Worm (Caenorhabditis elegans) whole organism, mixed stage, embryonic: ENCODE data around the gene F08H9.4.
A peak's percentile ranks its signal among the peaks of the same experiment; 100 is the strongest.

Source experiments
- M03D4.4 ChIP-seq: sonication (generic microtip); optimal IDR thresholded peaks from 2 replicates; lab custom pipeline; 2017; ENCODE audit warnings: mild to moderate bottlenecking, missing genetic modification characterization, missing compliant biosample characterization
- bed-3 ChIP-seq: fragments of 200-800 bp; sonication (Bioruptor generic); optimal IDR thresholded peaks from 3 replicates; lab custom pipeline; 2018; ENCODE audit warnings: mild to moderate bottlenecking, missing genetic modification characterization, moderate library complexity, missing compliant biosample characterization
- blmp-1 ChIP-seq: fragments of 150-350 bp; optimal IDR thresholded peaks from 2 replicates; lab custom pipeline; 2014; ENCODE audit warnings: missing biosample characterization, missing genetic modification characterization
- ceh-39 ChIP-seq: fragments of 150-350 bp; optimal IDR thresholded peaks from 2 replicates; lab custom pipeline; 2014; ENCODE audit warnings: missing biosample characterization, missing genetic modification characterization
- ceh-43 ChIP-seq: fragments of 200-800 bp; sonication (Bioruptor generic); optimal IDR thresholded peaks from 2 replicates; lab custom pipeline; 2018; ENCODE audit warnings: mild to moderate bottlenecking, missing genetic modification characterization, moderate library complexity, missing compliant biosample characterization
- ceh-83 ChIP-seq: fragments of 200-800 bp; sonication (Bioruptor generic); optimal IDR thresholded peaks from 2 replicates; lab custom pipeline; 2018; ENCODE audit warnings: mild to moderate bottlenecking, missing genetic modification characterization, missing compliant biosample characterization
- ces-1 ChIP-seq: fragments of 150-350 bp; optimal IDR thresholded peaks from 2 replicates; lab custom pipeline; 2014; ENCODE audit warnings: missing biosample characterization, missing genetic modification reagents, missing genetic modification characterization
- cnd-1 ChIP-seq: fragments of 200-800 bp; sonication (Bioruptor generic); optimal IDR thresholded peaks from 2 replicates; lab custom pipeline; 2018; ENCODE audit warnings: mild to moderate bottlenecking, missing genetic modification characterization, missing compliant biosample characterization
- drap-1 ChIP-seq: fragments of 200-800 bp; sonication (Bioruptor generic); optimal IDR thresholded peaks from 3 replicates; lab custom pipeline; 2018; ENCODE audit warnings: mild to moderate bottlenecking, missing genetic modification characterization, missing compliant biosample characterization
- elt-1 ChIP-seq: sonication (generic microtip); optimal IDR thresholded peaks from 2 replicates; lab custom pipeline; 2017; ENCODE audit warnings: missing genetic modification characterization, mild to moderate bottlenecking, missing compliant biosample characterization, antibody characterized with exemption, moderate library complexity, borderline replicate concordance; ENCODE audit not compliant: insufficient read depth
- elt-3 ChIP-seq: fragments of 150-350 bp; optimal IDR thresholded peaks from 2 replicates; lab custom pipeline; 2014; ENCODE audit warnings: missing biosample characterization, missing genetic modification characterization
- flh-1 ChIP-seq: fragments of 200-800 bp; sonication (Bioruptor generic); optimal IDR thresholded peaks from 2 replicates; lab custom pipeline; 2018; ENCODE audit warnings: mild to moderate bottlenecking, missing genetic modification characterization, moderate library complexity, missing compliant biosample characterization
- ham-2 ChIP-seq: fragments of 200-800 bp; sonication (Bioruptor generic); optimal IDR thresholded peaks from 2 replicates; lab custom pipeline; 2018; ENCODE audit warnings: mild to moderate bottlenecking, missing genetic modification characterization, missing compliant biosample characterization
- hlh-1 ChIP-seq: fragments of 150-350 bp; optimal IDR thresholded peaks from 2 replicates; lab custom pipeline; 2014; ENCODE audit warnings: missing biosample characterization, missing genetic modification reagents, missing genetic modification characterization
- lin-13 ChIP-seq: fragments of 150-350 bp; optimal IDR thresholded peaks from 2 replicates; lab custom pipeline; 2014; ENCODE audit warnings: missing biosample characterization, missing genetic modification characterization
- lin-32 ChIP-seq: fragments of 200-800 bp; sonication (Bioruptor generic); optimal IDR thresholded peaks from 2 replicates; lab custom pipeline; 2018; ENCODE audit warnings: mild to moderate bottlenecking, missing genetic modification characterization, missing compliant biosample characterization
- lsy-2 ChIP-seq: fragments of 150-350 bp; optimal IDR thresholded peaks from 2 replicates; lab custom pipeline; 2014; ENCODE audit warnings: missing biosample characterization, missing genetic modification characterization
- mab-5 ChIP-seq: fragments of 150-350 bp; optimal IDR thresholded peaks from 2 replicates; lab custom pipeline; 2014; ENCODE audit warnings: missing biosample characterization, missing genetic modification characterization
- mep-1 ChIP-seq: fragments of 150-350 bp; optimal IDR thresholded peaks from 2 replicates; lab custom pipeline; 2017; ENCODE audit warnings: missing biosample characterization, missing genetic modification reagents, missing genetic modification characterization, inconsistent platforms
- mls-2 ChIP-seq: sonication (generic microtip); optimal IDR thresholded peaks from 2 replicates; lab custom pipeline; 2016; ENCODE audit warnings: mild to moderate bottlenecking, missing genetic modification characterization, moderate library complexity, missing compliant biosample characterization
- nhr-12 ChIP-seq: fragments of 150-350 bp; optimal IDR thresholded peaks from 2 replicates; lab custom pipeline; 2014; ENCODE audit warnings: missing biosample characterization, missing genetic modification characterization
- nhr-2 ChIP-seq: fragments of 150-350 bp; optimal IDR thresholded peaks from 2 replicates; lab custom pipeline; 2014; ENCODE audit warnings: missing biosample characterization, missing genetic modification characterization
- nhr-237 ChIP-seq: fragments of 150-350 bp; optimal IDR thresholded peaks from 2 replicates; lab custom pipeline; 2014; ENCODE audit warnings: missing biosample characterization, missing genetic modification characterization
- nhr-28 ChIP-seq: fragments of 150-350 bp; optimal IDR thresholded peaks from 2 replicates; lab custom pipeline; 2014; ENCODE audit warnings: missing biosample characterization, missing genetic modification characterization
- nhr-76 ChIP-seq: sonication (generic microtip); optimal IDR thresholded peaks from 2 replicates; lab custom pipeline; 2017; ENCODE audit warnings: missing biosample characterization, missing genetic modification characterization
- pha-4 ChIP-seq: fragments of 150-350 bp; optimal IDR thresholded peaks from 2 replicates; lab custom pipeline; 2018; ENCODE audit warnings: missing biosample characterization, missing genetic modification reagents, missing genetic modification characterization
- sem-2 ChIP-seq: fragments of 200-800 bp; sonication (Bioruptor generic); optimal IDR thresholded peaks from 2 replicates; lab custom pipeline; 2018; ENCODE audit warnings: mild to moderate bottlenecking, missing genetic modification characterization, missing compliant biosample characterization
- snpc-4 ChIP-seq: fragments of 150-350 bp; optimal IDR thresholded peaks from 2 replicates; lab custom pipeline; 2014; ENCODE audit warnings: missing biosample characterization, missing genetic modification characterization
- sptf-1 ChIP-seq: sonication (generic microtip); optimal IDR thresholded peaks from 2 replicates; lab custom pipeline; 2017; ENCODE audit warnings: mild to moderate bottlenecking, missing genetic modification characterization, moderate library complexity, missing compliant biosample characterization
- tbx-8 ChIP-seq: fragments of 200-800 bp; sonication (Bioruptor generic); optimal IDR thresholded peaks from 2 replicates; lab custom pipeline; 2018; ENCODE audit warnings: mild to moderate bottlenecking, missing genetic modification characterization, moderate library complexity, missing compliant biosample characterization
- unc-120 ChIP-seq: sonication (generic microtip); optimal IDR thresholded peaks from 2 replicates; lab custom pipeline; 2017; ENCODE audit warnings: missing genetic modification characterization, missing compliant biosample characterization; ENCODE audit not compliant: poor library complexity, severe bottlenecking
- unc-39 ChIP-seq: fragments of 150-350 bp; optimal IDR thresholded peaks from 2 replicates; lab custom pipeline; 2014; ENCODE audit warnings: missing biosample characterization, missing genetic modification characterization
- unc-62 ChIP-seq: fragments of 150-350 bp; optimal IDR thresholded peaks from 2 replicates; lab custom pipeline; 2014; ENCODE audit warnings: missing biosample characterization, missing genetic modification reagents, missing genetic modification characterization
- zip-8 ChIP-seq: fragments of 150-350 bp; optimal IDR thresholded peaks from 2 replicates; lab custom pipeline; 2014; ENCODE audit warnings: missing biosample characterization, missing genetic modification characterization
- ztf-11 ChIP-seq: fragments of 150-350 bp; optimal IDR thresholded peaks from 2 replicates; lab custom pipeline; 2014; ENCODE audit warnings: missing biosample characterization, missing genetic modification characterization

The F08H9.4 gene

ce11 chrV:14504774-14505173 is 40.5 kb upstream of the F08H9.4 start:
- peak; percentile 29 for TF ChIP-seq M03D4.4 (tag; lab: Kevin White, UChicago)
- TF ChIP-seq drap-1, result peak; percentile 66
- TF ChIP-seq mep-1 (tag; lab: Kevin White, UChicago), result no peak

DNA sequence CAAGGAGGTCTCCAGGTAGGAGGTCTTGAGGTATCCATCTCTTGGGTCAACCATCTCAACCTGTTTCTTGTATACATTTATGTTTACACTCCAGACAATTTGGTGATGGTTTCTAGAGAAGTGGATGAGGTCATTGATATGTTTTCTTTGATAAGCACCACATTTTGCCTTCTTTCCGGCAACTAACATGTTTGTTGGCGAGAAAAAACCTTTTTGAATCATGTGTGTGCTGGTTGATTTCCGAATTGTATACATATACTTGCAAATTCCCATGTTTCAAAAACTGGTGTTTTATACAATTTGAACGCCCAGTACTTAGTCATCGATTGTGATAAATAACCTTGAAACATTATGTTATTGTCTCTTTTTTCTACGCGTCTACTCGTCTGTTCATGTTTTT is 39.9 kb upstream of the F08H9.4 start:
- TF ChIP-seq unc-62 (GFP tag; lab: Kevin White, UChicago), result no peak
- TF ChIP-seq mab-5 (tag; lab: Kevin White, UChicago), result no peak
- no peak for TF ChIP-seq lin-13 (tag; lab: Kevin White, UChicago)
- no peak for TF ChIP-seq nhr-12
- no peak for TF ChIP-seq ztf-11 (tag; lab: Kevin White, UChicago)
- no peak for TF ChIP-seq nhr-237

ce11 chrV:14503065-14503464 is 38.8 kb upstream of the F08H9.4 start:
- TF ChIP-seq sem-2 (GFP tag; lab: Kevin White, UChicago) (no peak), ceh-83 (GFP tag; lab: Kevin White, UChicago) (no peak), elt-3 (tag; lab: Kevin White, UChicago) (no peak), ceh-43 (GFP tag; lab: Kevin White, UChicago) (no peak), M03D4.4 (tag; lab: Kevin White, UChicago) (no peak), drap-1 (no peak), ztf-11 (tag; lab: Kevin White, UChicago) (no peak), unc-39 (tag; lab: Kevin White, UChicago) (no peak), ceh-39 (tag; lab: Kevin White, UChicago) (no peak), nhr-12 (no peak), unc-120 (no peak), flh-1 (GFP tag; lab: Kevin White, UChicago) (no peak), lin-32 (GFP tag; lab: Kevin White, UChicago) (no peak), sptf-1 (tag; lab: Kevin White, UChicago) (no peak)

DNA sequence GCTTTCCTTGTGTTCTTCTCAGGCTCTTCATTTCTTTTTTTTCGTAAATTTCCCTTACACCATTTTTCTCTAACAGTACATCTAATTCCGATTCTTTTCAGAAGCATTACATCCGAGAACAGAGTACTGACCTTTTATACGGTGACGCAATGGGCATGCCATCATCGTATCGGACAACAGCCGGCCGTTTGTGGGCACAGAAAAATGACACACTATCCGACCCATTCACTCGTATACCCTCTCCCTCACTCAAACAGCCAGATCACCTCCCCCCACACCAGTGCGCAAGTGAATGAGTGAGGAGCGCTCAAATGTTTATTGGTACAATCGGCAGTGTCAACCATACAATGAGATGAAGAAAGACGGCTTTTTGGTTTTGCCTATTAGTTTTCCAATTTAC is 36.9 kb upstream of the F08H9.4 start, which contains the start of gene R02D5.24:
R02D5.24 (plus strand) TSS at position 205 of the 400 bp plus-strand sequence.
- TF ChIP-seq nhr-237, result no peak
- no peak for TF ChIP-seq ceh-43 (GFP tag; lab: Kevin White, UChicago)
- TF ChIP-seq unc-120, result no peak
- TF ChIP-seq lin-13 (tag; lab: Kevin White, UChicago), result no peak
- TF ChIP-seq ces-1 (GFP tag; lab: Kevin White, UChicago), result no peak
- TF ChIP-seq nhr-76 (tag; lab: Kevin White, UChicago), result no peak
- TF ChIP-seq unc-39 (tag; lab: Kevin White, UChicago), result no peak
- no peak for TF ChIP-seq mep-1 (tag; lab: Kevin White, UChicago)
- no peak for TF ChIP-seq ceh-83 (GFP tag; lab: Kevin White, UChicago)
- TF ChIP-seq mls-2 (tag; lab: Kevin White, UChicago), result no peak
- no peak for TF ChIP-seq lin-32 (GFP tag; lab: Kevin White, UChicago)
- no peak for TF ChIP-seq flh-1 (GFP tag; lab: Kevin White, UChicago)
- no peak for TF ChIP-seq elt-3 (tag; lab: Kevin White, UChicago)
- TF ChIP-seq M03D4.4 (tag; lab: Kevin White, UChicago), result no peak
- TF ChIP-seq nhr-28, result no peak
- peak; percentile 56 for TF ChIP-seq cnd-1
- no peak for TF ChIP-seq blmp-1 (tag; lab: Kevin White, UChicago)
- TF ChIP-seq hlh-1 (tag; lab: Kevin White, UChicago), result peak; percentile 10
- TF ChIP-seq unc-62 (GFP tag; lab: Kevin White, UChicago), result no peak
- TF ChIP-seq drap-1, result peak; percentile 73
- TF ChIP-seq ceh-39 (tag; lab: Kevin White, UChicago), result no peak
- no peak for TF ChIP-seq bed-3 (GFP tag; lab: Kevin White, UChicago)
- no peak for TF ChIP-seq lsy-2 (tag; lab: Kevin White, UChicago)
- no peak for TF ChIP-seq ztf-11 (tag; lab: Kevin White, UChicago)
- TF ChIP-seq sptf-1 (tag; lab: Kevin White, UChicago), result peak; percentile 32
- no peak for TF ChIP-seq tbx-8 (GFP tag; lab: Kevin White, UChicago)
- no peak for TF ChIP-seq ham-2 (GFP tag; lab: Kevin White, UChicago)
- TF ChIP-seq pha-4, result no peak
- TF ChIP-seq zip-8 (tag; lab: Kevin White, UChicago), result peak; percentile 81
- TF ChIP-seq nhr-2 (tag; lab: Kevin White, UChicago), result peak; percentile 99
- TF ChIP-seq nhr-12, result no peak
- TF ChIP-seq snpc-4, result no peak
- TF ChIP-seq mab-5 (tag; lab: Kevin White, UChicago), result no peak
- no peak for TF ChIP-seq elt-1 (tag; lab: Kevin White, UChicago)
- no peak for TF ChIP-seq sem-2 (GFP tag; lab: Kevin White, UChicago)
